Worm (Caenorhabditis elegans): Measurements from ENCODE around the gene T23G4.2.

ce11 chrIV:13726630-13727029 lies 37.3 kb upstream of the T23G4.2 start, which contains the start of gene ent-4:
- no peak for TF ChIP-seq elt-2 (tag; optimal IDR thresholded peaks at IDR 0.05)
- no peak for TF ChIP-seq nhr-28 (tag; optimal IDR thresholded peaks at IDR 0.05)
- no peak for TF ChIP-seq pqm-1 (tag; optimal IDR thresholded peaks at IDR 0.05)

Measured in whole organism, L3 larva.